Worm (Caenorhabditis elegans): ENCODE results near the gene Y38H6C.21.

- TF ChIP-seq nhr-77 (tag; optimal IDR thresholded peaks at IDR 0.05), result no peak
- TF ChIP-seq egl-27 (tag; optimal IDR thresholded peaks at IDR 0.05), result no peak
- no peak for TF ChIP-seq ceh-16 (tag; optimal IDR thresholded peaks at IDR 0.05)
- TF ChIP-seq snpc-4 (tag; optimal IDR thresholded peaks at IDR 0.05), result no peak
- no peak for TF ChIP-seq ztf-11 (tag; optimal IDR thresholded peaks at IDR 0.05)
- no peak for TF ChIP-seq nhr-12 (tag; optimal IDR thresholded peaks at IDR 0.05)
- no peak for TF ChIP-seq mab-5 (tag; optimal IDR thresholded peaks at IDR 0.05)
- TF ChIP-seq unc-55 (GFP tag; optimal IDR thresholded peaks at IDR 0.05), result no peak
- TF ChIP-seq nhr-11 (tag; optimal IDR thresholded peaks at IDR 0.05), result no peak
- TF ChIP-seq unc-39 (tag; optimal IDR thresholded peaks at IDR 0.05), result no peak
- TF ChIP-seq nhr-6 (tag; optimal IDR thresholded peaks at IDR 0.05), result no peak
These were observed 29.1 kb downstream of the Y38H6C.21 start, which contains the start of the genes srh-166 and Y38H6C.24 for ce11 chrV:20525816-20526459.

Measured in whole organism, L2 larva.